Worm (Caenorhabditis elegans): Measurements from ENCODE around the gene C45B11.8.

The C45B11.8 gene

DNA sequence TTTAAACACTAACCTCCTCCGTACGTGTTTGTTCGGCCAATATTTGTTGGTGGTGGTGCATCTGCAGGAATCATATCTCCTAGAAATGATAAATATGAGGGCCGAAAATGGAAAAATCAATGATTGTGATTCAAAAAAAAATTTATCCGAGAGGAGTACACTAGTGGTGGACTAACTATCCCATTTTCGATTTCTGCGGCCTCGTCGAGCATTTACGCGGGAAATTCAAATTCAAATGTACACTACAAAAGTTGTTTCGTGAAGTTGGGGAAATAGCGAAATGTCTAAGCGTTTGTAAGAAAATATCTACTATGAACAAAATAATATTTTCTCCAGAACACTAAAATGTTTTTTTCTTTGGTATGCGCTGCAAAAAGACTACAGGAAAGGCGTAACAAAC lies 11.3 kb upstream of the C45B11.8 start (continued):
- no peak for TF ChIP-seq ceh-9 (tag; optimal IDR thresholded peaks at IDR 0.05)
- TF ChIP-seq pha-2 (tag; optimal IDR thresholded peaks at IDR 0.05) = no peak
- TF ChIP-seq gmeb-2 (tag; optimal IDR thresholded peaks at IDR 0.05) = no peak
- TF ChIP-seq dmd-4 (tag; optimal IDR thresholded peaks at IDR 0.05; ENCODE audit: borderline replicate concordance) = peak; percentile 56
- peak; percentile 94 for TF ChIP-seq ceh-31 (tag; optimal IDR thresholded peaks at IDR 0.05)
- TF ChIP-seq pat-9 (tag; optimal IDR thresholded peaks at IDR 0.05) = no peak
- no peak for TF ChIP-seq hlh-30 (tag; optimal IDR thresholded peaks at IDR 0.05; ENCODE audit: insufficient read depth)
- TF ChIP-seq che-1 (tag; optimal IDR thresholded peaks at IDR 0.05) = no peak
- no peak for TF ChIP-seq K02D7.2 (tag; optimal IDR thresholded peaks at IDR 0.05)
- TF ChIP-seq hlh-6 (tag; optimal IDR thresholded peaks at IDR 0.05) = peak; percentile 59
- TF ChIP-seq C08G9.2 (tag; optimal IDR thresholded peaks at IDR 0.05) = peak; percentile 96
- no peak for TF ChIP-seq ceh-30 (tag; optimal IDR thresholded peaks at IDR 0.05)
- peak; percentile 13 for TF ChIP-seq nfya-1 (tag; optimal IDR thresholded peaks at IDR 0.05)
- TF ChIP-seq ref-2 (tag; optimal IDR thresholded peaks at IDR 0.05) = peak; percentile 89
- no peak for TF ChIP-seq T23F11.4 (GFP tag; optimal IDR thresholded peaks at IDR 0.05)

DNA sequence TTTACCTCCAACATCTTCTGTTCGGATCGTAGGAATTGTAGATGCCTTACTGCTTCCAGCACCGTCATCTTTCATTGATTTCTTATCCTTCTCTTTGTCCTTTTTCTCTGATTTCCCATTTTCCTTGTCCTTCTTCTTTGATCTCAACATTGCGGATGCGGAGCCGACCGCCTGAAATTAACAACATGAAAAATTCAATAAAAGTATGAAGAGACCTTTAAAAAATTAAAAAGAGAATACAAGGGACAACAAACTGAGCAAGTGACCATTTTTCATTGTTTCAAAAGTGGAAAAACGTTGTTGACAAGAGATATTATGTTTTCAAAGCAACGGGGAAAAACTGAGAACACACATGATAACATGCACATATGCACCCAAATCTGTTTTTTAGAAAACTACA lies 9.9 kb upstream of the C45B11.8 start:
- TF ChIP-seq hlh-30 (tag; optimal IDR thresholded peaks at IDR 0.05; ENCODE audit: insufficient read depth) (no peak), pha-4 (tag; optimal IDR thresholded peaks at IDR 0.05) (no peak), lim-6 (tag; optimal IDR thresholded peaks at IDR 0.05) (no peak), T23F11.4 (GFP tag; optimal IDR thresholded peaks at IDR 0.05) (no peak), madf-2 (tag; optimal IDR thresholded peaks at IDR 0.05) (no peak), ceh-19 (GFP tag; optimal IDR thresholded peaks at IDR 0.05) (no peak), ceh-45 (GFP tag; IDR thresholded peaks at IDR 0.05) (no peak), K02D7.2 (tag; optimal IDR thresholded peaks at IDR 0.05) (no peak), ceh-9 (tag; optimal IDR thresholded peaks at IDR 0.05) (no peak), elt-2 (tag; optimal IDR thresholded peaks at IDR 0.05) (no peak), K09A11.1 (tag; optimal IDR thresholded peaks at IDR 0.05; ENCODE audit: insufficient read depth) (no peak), sdc-2 (tag; optimal IDR thresholded peaks at IDR 0.05) (no peak), unc-3 (GFP tag; conservative IDR thresholded peaks at IDR 0.05) (no peak), unc-3 (tag; optimal IDR thresholded peaks at IDR 0.05) (no peak), eyg-1 (tag; optimal IDR thresholded peaks at IDR 0.05) (no peak), pha-2 (tag; optimal IDR thresholded peaks at IDR 0.05) (no peak), ceh-6 (GFP tag; optimal IDR thresholded peaks at IDR 0.05) (no peak), ceh-22 (tag; optimal IDR thresholded peaks at IDR 0.05) (no peak), dmd-4 (tag; optimal IDR thresholded peaks at IDR 0.05; ENCODE audit: borderline replicate concordance) (no peak), zip-5 (tag; optimal IDR thresholded peaks at IDR 0.05) (no peak), Y22D7AL.16 (tag; optimal IDR thresholded peaks at IDR 0.05) (no peak)

DNA sequence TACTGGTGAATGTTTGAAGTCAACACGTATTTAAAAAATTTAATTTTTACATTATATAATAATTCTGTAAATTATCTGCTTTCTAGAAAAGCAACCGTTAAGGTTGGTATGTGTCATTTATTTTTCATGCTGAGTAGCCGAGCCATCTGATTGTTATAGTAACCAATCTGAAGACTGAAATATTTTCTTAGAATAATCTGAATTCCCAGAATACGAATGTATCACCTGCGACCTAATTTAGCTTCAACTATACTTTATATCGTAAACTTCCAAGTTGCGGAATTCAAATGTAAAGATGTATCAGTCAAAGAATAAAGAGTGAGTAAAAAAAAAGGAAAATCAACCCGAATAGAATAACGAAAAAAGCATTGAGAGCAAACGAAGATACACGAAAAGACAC lies 7.3 kb upstream of the C45B11.8 start:
- TF ChIP-seq T23F11.4 (GFP tag; optimal IDR thresholded peaks at IDR 0.05) (no peak), ets-4 (tag; optimal IDR thresholded peaks at IDR 0.05) (no peak), zip-5 (tag; optimal IDR thresholded peaks at IDR 0.05) (no peak), elt-2 (tag; optimal IDR thresholded peaks at IDR 0.05) (no peak), ceh-6 (GFP tag; optimal IDR thresholded peaks at IDR 0.05) (no peak), tbx-7 (tag; optimal IDR thresholded peaks at IDR 0.05) (no peak)

DNA sequence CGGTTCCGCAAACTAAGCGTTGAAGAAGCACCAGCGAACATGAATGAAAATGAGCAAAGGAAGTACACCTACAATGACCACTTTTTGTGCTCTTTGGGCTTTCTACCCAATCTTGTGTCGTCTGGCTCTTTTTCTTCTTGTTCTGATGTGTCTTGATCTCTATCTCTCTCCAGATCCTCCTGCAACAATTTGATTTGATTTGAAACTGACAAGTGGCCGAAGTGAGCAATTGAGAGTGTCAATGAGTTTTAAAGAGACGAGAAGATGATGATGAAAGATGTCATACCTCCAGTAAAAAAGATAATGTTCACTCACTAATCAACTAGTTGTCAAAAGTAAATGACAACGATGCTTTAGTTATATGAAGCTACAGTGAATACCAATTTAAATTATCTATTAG lies 5.8 kb upstream of the C45B11.8 start, which contains the start of gene pptr-2:
Gene pptr-2 (minus strand): TSS at position 184 of the 400 bp plus-strand sequence.
- TF ChIP-seq pros-1 (tag; optimal IDR thresholded peaks at IDR 0.05) = no peak
- TF ChIP-seq rnt-1 (tag; optimal IDR thresholded peaks at IDR 0.05) = peak; percentile 32
- no peak for TF ChIP-seq ceh-9 (tag; optimal IDR thresholded peaks at IDR 0.05)
- TF ChIP-seq unc-55 (GFP tag; optimal IDR thresholded peaks at IDR 0.05) = peak; percentile 92
- TF ChIP-seq ztf-16 (tag; optimal IDR thresholded peaks at IDR 0.05) = no peak
